Fruit fly (Drosophila melanogaster) whole organism, embryonic: ENCODE results near the gene CG43339.

Source experiments
- BtbVII ChIP-seq: fragments of 200-800 bp; sonication (Bioruptor generic); optimal IDR thresholded peaks from 3 replicates; lab custom pipeline; 2017; ENCODE audit warnings: missing biosample characterization, mild to moderate bottlenecking, missing genetic modification characterization
- CG10979 ChIP-seq: fragments of 200-800 bp; sonication (Bioruptor generic); optimal IDR thresholded peaks from 2 replicates; lab custom pipeline; 2018; ENCODE audit warnings: missing biosample characterization, mild to moderate bottlenecking, missing genetic modification characterization, moderate library complexity
- CG11695 ChIP-seq: fragments of 200-800 bp; sonication (Bioruptor generic); IDR thresholded peaks from 3 replicates; pipeline ENCODE4 v1.3.6; 2022; ENCODE audit warnings: missing biosample characterization, missing genetic modification characterization
- CG13296 ChIP-seq: fragments of 200-800 bp; sonication (Bioruptor generic); optimal IDR thresholded peaks from 3 replicates; lab custom pipeline; 2018; ENCODE audit warnings: missing biosample characterization, mild to moderate bottlenecking, missing genetic modification characterization
- CG14014 ChIP-seq: fragments of 200-800 bp; sonication (Bioruptor generic); IDR thresholded peaks from 2 replicates; pipeline ENCODE4 v1.3.6; 2022; ENCODE audit warnings: missing biosample characterization, missing genetic modification characterization
- CG14667 ChIP-seq: fragments of 200-800 bp; sonication (Bioruptor generic); IDR thresholded peaks from 2 replicates; pipeline ENCODE4 v1.3.6; 2022; ENCODE audit warnings: missing biosample characterization, missing genetic modification characterization
- CG15011 ChIP-seq: fragments of 200-800 bp; sonication (Bioruptor generic); optimal IDR thresholded peaks from 3 replicates; lab custom pipeline; 2018; ENCODE audit warnings: missing biosample characterization, mild to moderate bottlenecking, missing genetic modification characterization
- CG15514 ChIP-seq: fragments of 200-800 bp; sonication (Bioruptor generic); optimal IDR thresholded peaks from 3 replicates; lab custom pipeline; 2017; ENCODE audit warnings: missing biosample characterization, missing genetic modification characterization, mild to moderate bottlenecking, moderate library complexity, missing genetic modification reagents
- CG15601 ChIP-seq: fragments of 200-800 bp; sonication (Bioruptor generic); optimal IDR thresholded peaks from 3 replicates; lab custom pipeline; 2019; ENCODE audit warnings: missing biosample characterization, mild to moderate bottlenecking, missing genetic modification characterization, moderate library complexity
- CG1602 ChIP-seq: fragments of 200-800 bp; sonication (Bioruptor generic); optimal IDR thresholded peaks from 3 replicates; lab custom pipeline; 2016; ENCODE audit warnings: missing biosample characterization, missing genetic modification characterization
- CG16779 ChIP-seq: fragments of 200-800 bp; sonication (Bioruptor generic); IDR thresholded peaks from 2 replicates; pipeline ENCODE4 v1.3.6; 2022; ENCODE audit warnings: missing biosample characterization, missing genetic modification characterization
- CG17186 ChIP-seq: fragments of 200-800 bp; sonication (Bioruptor generic); optimal IDR thresholded peaks from 3 replicates; lab custom pipeline; 2017; ENCODE audit warnings: missing biosample characterization, missing genetic modification reagents, missing genetic modification characterization
- CG17568 ChIP-seq: fragments of 200-800 bp; sonication (Bioruptor generic); optimal IDR thresholded peaks from 2 replicates; lab custom pipeline; 2018; ENCODE audit warnings: missing biosample characterization, mild to moderate bottlenecking, missing genetic modification characterization, moderate library complexity
- CG18764 ChIP-seq: fragments of 200-800 bp; sonication (Bioruptor generic); optimal IDR thresholded peaks from 3 replicates; lab custom pipeline; 2016; ENCODE audit warnings: missing biosample characterization, missing genetic modification characterization
- CG2120 ChIP-seq: fragments of 200-800 bp; sonication (Bioruptor generic); optimal IDR thresholded peaks from 3 replicates; lab custom pipeline; 2016; ENCODE audit warnings: missing biosample characterization, missing genetic modification characterization
- CG30020 ChIP-seq: fragments of 200-800 bp; optimal IDR thresholded peaks from 2 replicates; lab custom pipeline; 2019; ENCODE audit warnings: missing biosample characterization, mild to moderate bottlenecking, missing genetic modification characterization, moderate library complexity
- CG3281 ChIP-seq: fragments of 200-800 bp; sonication (Bioruptor generic); optimal IDR thresholded peaks from 3 replicates; lab custom pipeline; 2017; ENCODE audit warnings: missing biosample characterization, mild to moderate bottlenecking, missing genetic modification characterization
- CG4404 ChIP-seq: fragments of 200-800 bp; sonication (Bioruptor generic); IDR thresholded peaks from 2 replicates; pipeline ENCODE4 v1.3.6; 2022; ENCODE audit warnings: missing biosample characterization, missing genetic modification characterization
- CG4617 ChIP-seq: fragments of 200-800 bp; sonication (Bioruptor generic); optimal IDR thresholded peaks from 3 replicates; lab custom pipeline; 2016; ENCODE audit warnings: missing biosample characterization, missing genetic modification characterization, borderline replicate concordance
- CG6175 ChIP-seq: fragments of 200-800 bp; sonication (Bioruptor generic); IDR thresholded peaks from 3 replicates; pipeline ENCODE4 v1.3.6; 2022; ENCODE audit warnings: missing biosample characterization, missing genetic modification characterization
- CG6654 ChIP-seq: fragments of 200-800 bp; sonication (Bioruptor generic); optimal IDR thresholded peaks from 2 replicates; lab custom pipeline; 2017; ENCODE audit warnings: missing biosample characterization, mild to moderate bottlenecking, missing genetic modification characterization
- CG6765 ChIP-seq: fragments of 200-800 bp; sonication (Bioruptor generic); optimal IDR thresholded peaks from 3 replicates; lab custom pipeline; 2017; ENCODE audit warnings: missing biosample characterization, mild to moderate bottlenecking, missing genetic modification characterization
- CG7745 ChIP-seq: fragments of 200-800 bp; sonication (Bioruptor generic); optimal IDR thresholded peaks from 2 replicates; lab custom pipeline; 2018; ENCODE audit warnings: missing biosample characterization, mild to moderate bottlenecking, missing genetic modification characterization, moderate library complexity
- Dad ChIP-seq: fragments of 200-800 bp; sonication (Bioruptor generic); optimal IDR thresholded peaks from 3 replicates; lab custom pipeline; 2016; ENCODE audit warnings: missing biosample characterization, missing genetic modification characterization
- Ets65A ChIP-seq: fragments of 200-800 bp; sonication (Bioruptor generic); peaks from one replicate; lab custom pipeline; 2016; ENCODE audit warnings: missing biosample characterization, missing genetic modification characterization
- Fer1 ChIP-seq: fragments of 200-800 bp; sonication (Bioruptor generic); optimal IDR thresholded peaks from 2 replicates; lab custom pipeline; 2017; ENCODE audit warnings: missing biosample characterization, mild to moderate bottlenecking, missing genetic modification characterization
- GATAe ChIP-seq: fragments of 200-800 bp; sonication (Bioruptor generic); conservative IDR thresholded peaks from 2 replicates; pipeline ENCODE4 v1.3.6; 2022; ENCODE audit warnings: missing biosample characterization, missing genetic modification characterization
- Hmr ChIP-seq: fragments of 200-800 bp; sonication (Bioruptor generic); optimal IDR thresholded peaks from 3 replicates; lab custom pipeline; 2017; ENCODE audit warnings: mild to moderate bottlenecking, missing biosample characterization, missing genetic modification reagents, missing genetic modification characterization
- MBD-R2 ChIP-seq: fragments of 200-800 bp; sonication (Bioruptor generic); IDR thresholded peaks from 2 replicates; pipeline ENCODE4 v1.3.6; 2022; ENCODE audit warnings: missing biosample characterization, missing genetic modification characterization
- Med ChIP-seq: fragments of 200-800 bp; sonication (Bioruptor generic); peaks from one replicate; lab custom pipeline; 2016; ENCODE audit warnings: missing biosample characterization, missing genetic modification characterization, mild to moderate bottlenecking, inconsistent platforms, moderate library complexity
- Meics ChIP-seq: fragments of 200-800 bp; sonication (Bioruptor generic); optimal IDR thresholded peaks from 2 replicates; lab custom pipeline; 2017; ENCODE audit warnings: missing biosample characterization, mild to moderate bottlenecking, missing genetic modification characterization
- NC2α ChIP-seq: fragments of 200-800 bp; sonication (Bioruptor generic); optimal IDR thresholded peaks from 2 replicates; lab custom pipeline; 2016; ENCODE audit warnings: missing biosample characterization, missing genetic modification characterization
- NFAT ChIP-seq: fragments of 200-800 bp; sonication (Bioruptor generic); IDR thresholded peaks from 2 replicates; pipeline ENCODE4 v1.3.6; 2022; ENCODE audit warnings: missing biosample characterization, missing genetic modification characterization
- PHDP ChIP-seq: fragments of 200-800 bp; sonication (Bioruptor generic); optimal IDR thresholded peaks from 3 replicates; lab custom pipeline; 2018; ENCODE audit warnings: missing biosample characterization, mild to moderate bottlenecking, missing genetic modification characterization, moderate library complexity
- Scr ChIP-seq: fragments of 200-800 bp; sonication (Bioruptor generic); IDR thresholded peaks from 2 replicates; pipeline ENCODE4 v1.3.6; 2022; ENCODE audit warnings: missing biosample characterization, missing genetic modification characterization; ENCODE audit not compliant: partially characterized antibody
- Sry-δ ChIP-seq: fragments of 200-800 bp; sonication (Bioruptor generic); optimal IDR thresholded peaks from 2 replicates; lab custom pipeline; 2016; ENCODE audit warnings: missing biosample characterization, missing genetic modification characterization
- ac ChIP-seq: fragments of 200-800 bp; sonication (Bioruptor generic); optimal IDR thresholded peaks from 3 replicates; lab custom pipeline; 2017; ENCODE audit warnings: missing biosample characterization, mild to moderate bottlenecking, missing genetic modification characterization
- al ChIP-seq: fragments of 200-800 bp; sonication (Bioruptor generic); IDR thresholded peaks from 2 replicates; pipeline ENCODE4 v1.3.6; 2022; ENCODE audit warnings: missing biosample characterization, missing genetic modification characterization
- ap ChIP-seq: fragments of 200-800 bp; sonication (Bioruptor generic); IDR thresholded peaks from 2 replicates; pipeline ENCODE4 v1.3.6; 2022; ENCODE audit warnings: missing biosample characterization, missing genetic modification characterization
- ase ChIP-seq: fragments of 200-800 bp; sonication (Bioruptor generic); IDR thresholded peaks from 3 replicates; pipeline ENCODE4 v1.3.6; 2022; ENCODE audit warnings: missing biosample characterization, missing genetic modification characterization
- dimm ChIP-seq: fragments of 200-800 bp; sonication (Bioruptor generic); IDR thresholded peaks from 2 replicates; pipeline ENCODE4 v1.3.6; 2022; ENCODE audit warnings: missing biosample characterization, missing genetic modification characterization
- gro ChIP-seq: fragments of 200-800 bp; sonication (Bioruptor generic); optimal IDR thresholded peaks from 2 replicates; lab custom pipeline; 2016; ENCODE audit warnings: missing biosample characterization, missing genetic modification characterization
- ham ChIP-seq: fragments of 200-800 bp; sonication (Bioruptor generic); IDR thresholded peaks from 2 replicates; pipeline ENCODE4 v1.3.6; 2022; ENCODE audit warnings: missing biosample characterization, missing genetic modification characterization
- ken ChIP-seq: fragments of 200-800 bp; sonication (Bioruptor generic); IDR thresholded peaks from 3 replicates; pipeline ENCODE4 v1.3.6; 2022; ENCODE audit warnings: missing biosample characterization, missing genetic modification characterization
- knrl ChIP-seq: fragments of 200-800 bp; sonication (Bioruptor generic); IDR thresholded peaks from 3 replicates; pipeline ENCODE4 v1.3.6; 2022; ENCODE audit warnings: missing biosample characterization, missing genetic modification characterization; ENCODE audit not compliant: partially characterized antibody
- lab ChIP-seq: fragments of 200-800 bp; sonication (Bioruptor generic); optimal IDR thresholded peaks from 3 replicates; lab custom pipeline; 2017; ENCODE audit warnings: missing biosample characterization, missing genetic modification characterization, mild to moderate bottlenecking, moderate library complexity, missing genetic modification reagents
- lov ChIP-seq, 2 experiments: fragments of 200-800 bp in 1 of 2; fragments of >200 bp in 1 of 2; sonication (Bioruptor generic) in 1 of 2; IDR thresholded peaks in 1 of 2; optimal IDR thresholded peaks in 1 of 2; 2 replicates in 1 of 2; 3 replicates in 1 of 2; pipeline versions ENCODE4 v1.3.6 to Lab custom; 2017 to 2022; ENCODE audit warnings: missing biosample characterization in 1 of 2, missing genetic modification characterization in 1 of 2
- mam ChIP-seq: fragments of 200-800 bp; sonication (Bioruptor generic); optimal IDR thresholded peaks from 3 replicates; lab custom pipeline; 2016; ENCODE audit warnings: missing biosample characterization, missing genetic modification characterization
- mirr ChIP-seq: fragments of 200-800 bp; sonication (Bioruptor generic); optimal IDR thresholded peaks from 3 replicates; lab custom pipeline; 2018; ENCODE audit warnings: missing biosample characterization, mild to moderate bottlenecking, missing genetic modification characterization
- sisA ChIP-seq: fragments of 200-800 bp; sonication (Bioruptor generic); IDR thresholded peaks from 2 replicates; pipeline ENCODE4 v1.3.6; 2022; ENCODE audit warnings: missing biosample characterization, missing genetic modification characterization
- toy ChIP-seq: fragments of 200-800 bp; sonication (Bioruptor generic); IDR thresholded peaks from 2 replicates; pipeline ENCODE4 v1.3.6; 2022; ENCODE audit warnings: missing biosample characterization, missing genetic modification characterization
- vfl ChIP-seq: fragments of 200-800 bp; sonication (Bioruptor generic); optimal IDR thresholded peaks from 2 replicates; lab custom pipeline; 2016; ENCODE audit warnings: missing biosample characterization, missing genetic modification characterization

The CG43339 gene

DNA sequence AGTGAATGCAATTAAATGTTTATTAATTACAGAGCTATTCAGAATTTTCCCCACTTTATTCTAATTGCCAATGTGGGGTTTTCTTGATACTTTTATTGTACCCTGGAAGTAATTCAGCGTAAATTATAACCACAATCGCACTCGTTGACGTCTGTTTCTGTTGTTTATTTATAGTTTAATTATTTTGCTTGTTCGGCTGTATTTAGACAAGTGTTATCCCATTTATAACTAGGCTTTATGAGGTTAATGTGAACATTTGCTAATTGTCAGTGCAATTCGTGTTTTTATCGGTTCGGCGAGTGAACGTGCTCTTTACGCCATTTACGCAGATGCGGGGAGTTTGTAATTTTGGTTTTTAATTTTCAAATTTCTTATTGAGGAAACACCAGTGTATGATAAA is 48.1 kb downstream of the CG43339 start (continued):
- TF ChIP-seq lab (GFP tag; lab: Kevin White, UChicago) (peak; percentile 37), CG18764 (no peak), CG30020 (tag; lab: Kevin White, UChicago) (no peak), toy (GFP tag; lab: Robert Waterston, UW) (no peak), CG17568 (GFP tag; lab: Kevin White, UChicago) (peak; percentile 2), CG7745 (tag; lab: Kevin White, UChicago) (no peak), dimm (GFP tag; lab: Robert Waterston, UW) (no peak), Sry-δ (no peak), Dad (GFP tag; lab: Kevin White, UChicago) (no peak), PHDP (peak; percentile 19), NFAT (GFP tag; lab: Robert Waterston, UW) (no peak), CG13296 (GFP tag; lab: Kevin White, UChicago) (no peak), vfl (no peak), ham (GFP tag; lab: Robert Waterston, UW) (no peak), CG6765 (GFP tag; lab: Kevin White, UChicago) (peak; percentile 21), ase (GFP tag; lab: Robert Waterston, UW) (no peak), mam (GFP tag; lab: Kevin White, UChicago) (no peak), al (GFP tag; lab: Robert Waterston, UW) (no peak), BtbVII (GFP tag; lab: Kevin White, UChicago) (peak; percentile 51), CG2120 (peak; percentile 6), CG6175 (GFP tag; lab: Robert Waterston, UW) (no peak), CG1602 (GFP tag; lab: Kevin White, UChicago) (no peak), CG11695 (GFP tag; lab: Robert Waterston, UW) (no peak), CG15011 (peak; percentile 5), knrl (no peak), Fer1 (peak; percentile 48), Hmr (peak; percentile 46), CG15601 (tag; lab: Kevin White, UChicago) (no peak), lov (optimal IDR thresholded peaks at IDR 0.05; lab: Kevin White, UChicago) (no peak), lov (GFP tag; IDR thresholded peaks at IDR 0.05; lab: Robert Waterston, UW) (no peak), Scr (GFP tag; lab: Robert Waterston, UW) (no peak), CG3281 (peak; percentile 7), CG4404 (GFP tag; lab: Robert Waterston, UW) (no peak), CG10979 (no peak), ken (GFP tag; lab: Robert Waterston, UW) (no peak), mirr (no peak), ap (GFP tag; lab: Robert Waterston, UW) (no peak), CG14667 (GFP tag; lab: Robert Waterston, UW) (no peak), CG16779 (GFP tag; lab: Robert Waterston, UW) (no peak), CG4617 (GFP tag; lab: Kevin White, UChicago) (no peak), Med (GFP tag; lab: Kevin White, UChicago) (peak; percentile 69), CG15514 (peak; percentile 8), NC2α (no peak), MBD-R2 (GFP tag; lab: Robert Waterston, UW) (no peak), CG6654 (GFP tag; lab: Kevin White, UChicago) (no peak), Ets65A (peak; percentile 63), sisA (GFP tag; lab: Robert Waterston, UW) (no peak), GATAe (GFP tag; lab: Robert Waterston, UW) (no peak), ac (GFP tag; lab: Kevin White, UChicago) (no peak), CG14014 (peak; percentile 11; the same call in 1 of the 2 replicates), Meics (GFP tag; lab: Kevin White, UChicago) (peak; percentile 2), CG17186 (GFP tag; lab: Kevin White, UChicago) (no peak), gro (no peak)
